Fruit fly (Drosophila melanogaster) whole organism, pupa: Measurements from ENCODE around the gene CG12725.
A peak's percentile ranks its signal among the peaks of the same experiment; 100 is the strongest.

Source experiments
- CG10348 ChIP-seq: fragments of 200-800 bp; sonication (Bioruptor generic); IDR thresholded peaks from 2 replicates; pipeline ENCODE4 v1.3.6; 2022; ENCODE audit warnings: missing biosample characterization, missing genetic modification characterization
- CG12605 ChIP-seq: fragments of 200-800 bp; sonication (Bioruptor generic); IDR thresholded peaks from 2 replicates; pipeline ENCODE4 v1.3.6; 2022; ENCODE audit warnings: missing biosample characterization, missing genetic modification characterization
- CG13204 ChIP-seq: fragments of 200-800 bp; sonication (Bioruptor generic); optimal IDR thresholded peaks from 2 replicates; lab custom pipeline; 2018; ENCODE audit warnings: missing biosample characterization, mild to moderate bottlenecking, missing genetic modification characterization, moderate library complexity
- CG14655 ChIP-seq: fragments of 200-800 bp; sonication (Bioruptor generic); optimal IDR thresholded peaks from 3 replicates; lab custom pipeline; 2017; ENCODE audit warnings: mild to moderate bottlenecking, missing biosample characterization, missing genetic modification reagents, missing genetic modification characterization
- CG15710 ChIP-seq: fragments of 200-800 bp; sonication (Bioruptor generic); optimal IDR thresholded peaks from 2 replicates; lab custom pipeline; 2018; ENCODE audit warnings: missing biosample characterization, mild to moderate bottlenecking, missing genetic modification characterization, moderate library complexity
- CG17806 ChIP-seq: fragments of 200-800 bp; sonication (Bioruptor generic); optimal IDR thresholded peaks from 2 replicates; lab custom pipeline; 2018; ENCODE audit warnings: missing biosample characterization, mild to moderate bottlenecking, missing genetic modification characterization, moderate library complexity
- CG32121 ChIP-seq: fragments of 200-800 bp; sonication (Bioruptor generic); IDR thresholded peaks from 2 replicates; pipeline ENCODE4 v1.3.6; 2022; ENCODE audit warnings: missing biosample characterization, missing genetic modification characterization
- CG34367 ChIP-seq: fragments of 200-800 bp; sonication (Bioruptor generic); optimal IDR thresholded peaks from 2 replicates; lab custom pipeline; 2018; ENCODE audit warnings: missing biosample characterization, mild to moderate bottlenecking, missing genetic modification characterization
- CG4496 ChIP-seq: fragments of 200-800 bp; sonication (Bioruptor generic); IDR thresholded peaks from 3 replicates; pipeline ENCODE4 v1.3.6; 2022; ENCODE audit warnings: missing biosample characterization, missing genetic modification characterization
- CG8159 ChIP-seq: fragments of 200-800 bp; sonication (Bioruptor generic); optimal IDR thresholded peaks from 3 replicates; lab custom pipeline; 2018; ENCODE audit warnings: missing biosample characterization, mild to moderate bottlenecking, missing genetic modification characterization, moderate library complexity
- CG8301 ChIP-seq: fragments of 200-800 bp; sonication (Bioruptor generic); optimal IDR thresholded peaks from 2 replicates; lab custom pipeline; 2018; ENCODE audit warnings: missing biosample characterization, mild to moderate bottlenecking, missing genetic modification characterization
- CG9948 ChIP-seq: fragments of 200-800 bp; sonication (Bioruptor generic); optimal IDR thresholded peaks from 2 replicates; lab custom pipeline; 2018; ENCODE audit warnings: missing biosample characterization, mild to moderate bottlenecking, missing genetic modification characterization, moderate library complexity
- D1 ChIP-seq: fragments of 200-800 bp; sonication (Bioruptor generic); optimal IDR thresholded peaks from 2 replicates; lab custom pipeline; 2018; ENCODE audit warnings: missing biosample characterization, mild to moderate bottlenecking, missing genetic modification characterization, moderate library complexity
- EcR ChIP-seq: fragments of 200-800 bp; sonication (Bioruptor generic); optimal IDR thresholded peaks from 3 replicates; lab custom pipeline; 2019; ENCODE audit warnings: missing biosample characterization, missing genetic modification characterization, mild to moderate bottlenecking, moderate library complexity, missing genetic modification reagents
- Ets98B ChIP-seq: fragments of 200-800 bp; sonication (Bioruptor generic); IDR thresholded peaks from 2 replicates; pipeline ENCODE4 v1.3.6; 2022; ENCODE audit warnings: missing biosample characterization, missing genetic modification characterization
- Pif1A ChIP-seq: fragments of 200-800 bp; sonication (Bioruptor generic); optimal IDR thresholded peaks from 3 replicates; lab custom pipeline; 2016; ENCODE audit warnings: missing biosample characterization, missing genetic modification characterization
- Pif1B ChIP-seq: fragments of 200-800 bp; sonication (Bioruptor generic); optimal IDR thresholded peaks from 3 replicates; lab custom pipeline; 2016; ENCODE audit warnings: missing biosample characterization, missing genetic modification characterization
- Snoo ChIP-seq: fragments of 200-800 bp; sonication (Bioruptor generic); optimal IDR thresholded peaks from 3 replicates; lab custom pipeline; 2017; ENCODE audit warnings: missing biosample characterization, mild to moderate bottlenecking, missing genetic modification characterization, inconsistent platforms
- fd96Ca ChIP-seq: fragments of 200-800 bp; sonication (Bioruptor generic); IDR thresholded peaks from 3 replicates; pipeline ENCODE4 v1.3.6; 2022; ENCODE audit warnings: missing biosample characterization, missing genetic modification characterization
- gl ChIP-seq: fragments of 200-800 bp; sonication (Bioruptor generic); optimal IDR thresholded peaks from 2 replicates; lab custom pipeline; 2018; ENCODE audit warnings: missing biosample characterization, mild to moderate bottlenecking, missing genetic modification characterization
- rn ChIP-seq: fragments of 200-800 bp; sonication (Bioruptor generic); IDR thresholded peaks from 2 replicates; pipeline ENCODE4 v1.3.6; 2022; ENCODE audit warnings: missing biosample characterization, missing genetic modification characterization

Gene CG12725

DNA sequence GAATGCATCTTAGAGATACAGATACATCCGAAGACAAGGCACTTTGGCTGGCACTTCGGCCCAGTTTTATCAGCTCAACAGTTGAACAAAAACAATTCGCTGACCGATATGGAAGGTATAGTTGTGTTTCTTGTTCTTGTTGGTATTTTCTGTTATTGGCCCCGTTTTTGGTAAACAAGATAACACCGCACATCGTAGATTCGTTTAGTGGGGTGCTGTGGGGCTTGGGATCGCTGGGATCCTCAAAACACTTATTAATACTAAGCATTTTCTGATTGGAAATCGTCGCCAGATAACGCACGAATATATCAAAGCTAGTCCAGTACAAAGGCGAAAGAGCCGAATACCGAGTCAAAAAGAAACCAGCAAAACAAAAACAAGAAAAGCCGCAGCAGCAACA, 890 bp upstream of the CG12725 start:
- TF ChIP-seq CG9948 (tag; lab: Kevin White, UChicago) = no peak
- TF ChIP-seq gl = peak; percentile 15
- TF ChIP-seq Pif1B = no peak
- no peak for TF ChIP-seq CG17806 (tag; lab: Kevin White, UChicago)
- TF ChIP-seq CG12605 (GFP tag; lab: Robert Waterston, UW) = peak; percentile 24; the same call in 1 of the 2 replicates
- no peak for TF ChIP-seq CG14655 (GFP tag; lab: Kevin White, UChicago)
- TF ChIP-seq EcR = peak; percentile 68
- no peak for TF ChIP-seq CG10348 (GFP tag; lab: Robert Waterston, UW)
- no peak for TF ChIP-seq CG13204 (GFP tag; lab: Kevin White, UChicago)
- TF ChIP-seq Ets98B = peak; percentile 6; the same call in 1 of the 2 replicates
- TF ChIP-seq CG34367 (tag; lab: Kevin White, UChicago) = no peak
- no peak for TF ChIP-seq rn (GFP tag; lab: Robert Waterston, UW)
- TF ChIP-seq Snoo = no peak
- no peak for TF ChIP-seq CG32121 (GFP tag; lab: Robert Waterston, UW)
- no peak for TF ChIP-seq CG8301 (tag; lab: Kevin White, UChicago)
- TF ChIP-seq CG8159 (tag; lab: Kevin White, UChicago) = no peak

DNA sequence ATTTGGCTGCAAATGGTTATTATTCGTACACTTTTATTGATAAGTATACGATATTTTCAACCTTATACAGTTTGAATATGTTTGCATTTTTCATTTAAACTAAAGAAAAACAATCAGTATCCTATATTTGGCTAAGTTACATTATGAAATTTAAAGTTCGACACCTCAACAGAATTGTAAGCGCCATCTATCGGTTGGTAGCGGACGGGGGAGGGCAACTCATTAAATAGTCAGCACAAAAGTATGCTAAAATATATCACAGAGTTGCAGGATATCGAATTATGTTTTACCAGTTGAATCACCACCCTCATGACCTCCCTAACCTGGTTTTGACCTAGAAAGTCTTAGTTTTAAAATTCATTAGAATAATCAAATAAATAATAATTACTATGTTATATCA, 1.4 kb downstream of the CG12725 start:
- peak; percentile 40; the same call in 1 of the 3 replicates for TF ChIP-seq CG4496 (GFP tag; lab: Robert Waterston, UW)
- TF ChIP-seq EcR = no peak
- TF ChIP-seq CG8301 (tag; lab: Kevin White, UChicago) = no peak

DNA sequence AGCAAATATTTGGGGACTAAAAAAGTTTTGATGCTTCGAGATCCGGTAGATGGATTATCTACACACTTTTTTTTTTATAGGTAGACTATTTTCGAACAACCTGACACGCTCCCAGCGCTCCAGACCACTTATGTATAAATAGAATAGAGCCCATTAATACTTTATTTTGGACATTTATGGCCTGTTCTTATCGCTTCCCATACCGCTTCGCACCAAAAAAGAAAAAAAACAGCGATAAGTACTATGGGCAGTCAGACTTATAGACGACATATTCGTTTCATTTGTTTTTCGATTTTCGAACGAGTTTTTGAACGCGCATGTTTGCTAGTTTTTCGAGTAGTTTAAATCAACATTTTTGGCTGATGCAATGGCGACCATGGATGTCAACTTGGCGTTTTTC, 5.1 kb downstream of the CG12725 start:
- TF ChIP-seq CG15710 (tag; lab: Kevin White, UChicago) = no peak
- no peak for TF ChIP-seq Ets98B
- TF ChIP-seq fd96Ca (GFP tag; lab: Robert Waterston, UW) = no peak
- TF ChIP-seq Pif1B = no peak
- TF ChIP-seq CG34367 (tag; lab: Kevin White, UChicago) = no peak
- TF ChIP-seq CG32121 (GFP tag; lab: Robert Waterston, UW) = no peak
- no peak for TF ChIP-seq EcR
- no peak for TF ChIP-seq CG10348 (GFP tag; lab: Robert Waterston, UW)
- no peak for TF ChIP-seq rn (GFP tag; lab: Robert Waterston, UW)
- TF ChIP-seq Pif1A = no peak
- TF ChIP-seq CG14655 (GFP tag; lab: Kevin White, UChicago) = no peak
- no peak for TF ChIP-seq D1 (tag; lab: Kevin White, UChicago)
- TF ChIP-seq CG8159 (tag; lab: Kevin White, UChicago) = no peak
- no peak for TF ChIP-seq CG17806 (tag; lab: Kevin White, UChicago)
- no peak for TF ChIP-seq Snoo
- no peak for TF ChIP-seq CG12605 (GFP tag; lab: Robert Waterston, UW)
- TF ChIP-seq CG8301 (tag; lab: Kevin White, UChicago) = no peak
- TF ChIP-seq CG13204 (GFP tag; lab: Kevin White, UChicago) = no peak
- no peak for TF ChIP-seq CG4496 (GFP tag; lab: Robert Waterston, UW)

DNA sequence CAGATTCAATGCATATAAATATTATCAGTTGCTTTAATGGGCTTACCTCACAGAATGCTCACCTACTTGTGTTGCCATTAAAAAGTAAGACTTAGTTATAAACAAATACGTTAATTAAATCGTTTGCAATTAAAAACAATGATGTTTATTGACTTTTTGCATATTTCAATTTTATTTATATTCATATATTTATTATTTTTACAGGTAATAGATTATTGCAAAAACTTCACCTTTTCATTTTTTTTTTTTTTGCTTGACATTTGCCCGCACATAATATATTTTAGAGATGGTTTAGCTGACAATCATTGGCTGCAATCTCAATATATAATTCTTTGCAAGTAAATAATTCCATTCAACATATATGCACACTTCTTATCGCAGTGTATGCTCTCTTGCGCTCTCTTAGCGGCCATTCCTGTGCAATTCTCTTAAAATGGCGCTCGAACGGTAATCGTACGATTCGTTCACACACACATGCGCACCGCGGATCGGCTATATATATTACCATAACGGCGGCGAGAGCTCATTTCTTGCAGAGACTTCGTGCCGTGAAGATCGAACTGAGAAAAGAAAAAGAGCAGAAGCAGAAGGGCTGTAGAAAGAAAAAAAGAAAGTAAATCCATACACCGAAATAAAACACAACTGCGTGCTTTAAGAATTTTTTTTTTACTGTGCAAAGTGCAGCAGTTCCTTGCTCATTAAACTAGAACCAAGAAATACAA, 6.1 kb downstream of the CG12725 start, which contains the start of gene Bcat:
Gene Bcat (plus strand): TSS at position 522 of the 722 bp plus-strand sequence.
- TF ChIP-seq EcR = peak; percentile 27
- peak; percentile 49 for TF ChIP-seq CG9948 (tag; lab: Kevin White, UChicago)
- TF ChIP-seq fd96Ca (GFP tag; lab: Robert Waterston, UW) = peak; percentile 53; the same call in 1 of the 3 replicates
- peak; percentile 31 for TF ChIP-seq D1 (tag; lab: Kevin White, UChicago)
- peak; percentile 57 for TF ChIP-seq CG8301 (tag; lab: Kevin White, UChicago)
- TF ChIP-seq Pif1B = peak; percentile 62
- peak; percentile 57; the same call in 1 of the 2 replicates for TF ChIP-seq CG32121 (GFP tag; lab: Robert Waterston, UW)
- peak; percentile 51; the same call in 1 of the 2 replicates for TF ChIP-seq CG12605 (GFP tag; lab: Robert Waterston, UW)
- TF ChIP-seq CG15710 (tag; lab: Kevin White, UChicago) = peak; percentile 48
- TF ChIP-seq gl = no peak
- peak; percentile 52 for TF ChIP-seq CG8159 (tag; lab: Kevin White, UChicago)
- TF ChIP-seq CG13204 (GFP tag; lab: Kevin White, UChicago) = no peak
- TF ChIP-seq rn (GFP tag; lab: Robert Waterston, UW) = no peak
- peak; percentile 64; the same call in 2 of the 3 replicates for TF ChIP-seq CG4496 (GFP tag; lab: Robert Waterston, UW)
- peak; percentile 78 for TF ChIP-seq CG14655 (GFP tag; lab: Kevin White, UChicago)
- peak; percentile 46 for TF ChIP-seq CG17806 (tag; lab: Kevin White, UChicago)
- TF ChIP-seq CG10348 (GFP tag; lab: Robert Waterston, UW) = no peak
- TF ChIP-seq CG34367 (tag; lab: Kevin White, UChicago) = peak; percentile 3
- no peak for TF ChIP-seq Pif1A
- TF ChIP-seq Ets98B = no peak; the same call in 1 of the 2 replicates
- peak; percentile 82 for TF ChIP-seq Snoo

DNA sequence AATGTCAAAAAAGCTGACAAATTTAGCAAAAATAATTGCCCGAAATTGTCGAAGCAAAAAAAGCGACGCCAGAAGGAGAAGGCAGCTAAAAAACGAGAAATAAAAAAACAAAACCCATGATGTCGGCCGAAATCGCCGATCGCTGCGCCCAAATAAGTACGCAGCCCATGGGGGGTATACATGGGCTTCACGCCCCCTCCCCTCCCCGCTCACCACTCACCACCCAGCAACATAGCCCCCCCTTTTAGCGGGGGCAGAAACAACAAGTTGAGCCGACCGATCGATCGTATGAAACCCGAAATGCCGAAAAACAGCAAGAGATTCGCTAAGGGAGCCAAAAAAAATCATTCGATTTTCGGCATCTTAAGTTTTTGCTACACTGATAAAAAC, 6.7 kb downstream of the CG12725 start:
- no peak for TF ChIP-seq CG8301 (tag; lab: Kevin White, UChicago)
- peak; percentile 70 for TF ChIP-seq CG32121 (GFP tag; lab: Robert Waterston, UW)
- no peak for TF ChIP-seq Snoo
- TF ChIP-seq Ets98B = peak; percentile 50; the same call in 1 of the 2 replicates
- TF ChIP-seq CG17806 (tag; lab: Kevin White, UChicago) = no peak
- TF ChIP-seq CG4496 (GFP tag; lab: Robert Waterston, UW) = peak; percentile 73
- TF ChIP-seq CG10348 (GFP tag; lab: Robert Waterston, UW) = no peak
- TF ChIP-seq CG14655 (GFP tag; lab: Kevin White, UChicago) = no peak
- peak; percentile 42; the same call in 1 of the 2 replicates for TF ChIP-seq CG12605 (GFP tag; lab: Robert Waterston, UW)
- no peak for TF ChIP-seq Pif1B
- peak; percentile 60; the same call in 1 of the 3 replicates for TF ChIP-seq fd96Ca (GFP tag; lab: Robert Waterston, UW)
- 0 out of 2 replicates have a peak, but pooled peaks have one; percentile 51 for TF ChIP-seq rn (GFP tag; lab: Robert Waterston, UW)
- TF ChIP-seq D1 (tag; lab: Kevin White, UChicago) = no peak
- TF ChIP-seq Pif1A = no peak
- TF ChIP-seq CG8159 (tag; lab: Kevin White, UChicago) = no peak
